Fruit fly (Drosophila melanogaster) whole organism, embryonic: ENCODE results near the gene CG13667.

ENCODE experiments used
- ATbp ChIP-seq: fragments of 200-800 bp; sonication (Bioruptor generic); optimal IDR thresholded peaks from 2 replicates; lab custom pipeline; 2017; ENCODE audit warnings: missing biosample characterization, mild to moderate bottlenecking, missing genetic modification characterization, missing genetic modification reagents
- Abd-B ChIP-seq: fragments of 200-800 bp; sonication (Bioruptor generic); optimal IDR thresholded peaks from 2 replicates; lab custom pipeline; 2018; ENCODE audit warnings: missing biosample characterization, mild to moderate bottlenecking, missing genetic modification characterization, moderate library complexity
- Antp ChIP-seq: fragments of 200-800 bp; sonication (Bioruptor generic); optimal IDR thresholded peaks from 3 replicates; lab custom pipeline; 2016; ENCODE audit warnings: missing biosample characterization, missing genetic modification characterization
- CG11085 ChIP-seq: fragments of 200-800 bp; sonication (Bioruptor generic); IDR thresholded peaks from 2 replicates; pipeline ENCODE4 v1.3.6; 2022; ENCODE audit warnings: missing biosample characterization, missing genetic modification characterization
- CG11560 ChIP-seq: fragments of 200-800 bp; sonication (Bioruptor generic); IDR thresholded peaks from 3 replicates; pipeline ENCODE4 v1.3.6; 2022; ENCODE audit warnings: missing biosample characterization, missing genetic modification characterization
- CG11696 ChIP-seq: fragments of 200-800 bp; sonication (Bioruptor generic); IDR thresholded peaks from 2 replicates; pipeline ENCODE4 v1.3.6; 2022; ENCODE audit warnings: missing biosample characterization, missing genetic modification characterization
- CG12391 ChIP-seq: fragments of 200-800 bp; sonication (Bioruptor generic); optimal IDR thresholded peaks from 3 replicates; lab custom pipeline; 2018; ENCODE audit warnings: missing biosample characterization, mild to moderate bottlenecking, missing genetic modification characterization, moderate library complexity
- CG14050 ChIP-seq: fragments of 200-800 bp; sonication (Bioruptor generic); IDR thresholded peaks from 3 replicates; pipeline ENCODE4 v1.3.6; 2022; ENCODE audit warnings: missing biosample characterization, missing genetic modification characterization
- CG15269 ChIP-seq: fragments of 200-800 bp; sonication (Bioruptor generic); optimal IDR thresholded peaks from 2 replicates; lab custom pipeline; 2018; ENCODE audit warnings: missing biosample characterization, mild to moderate bottlenecking, missing genetic modification characterization, moderate library complexity
- CG16863 ChIP-seq: fragments of 200-800 bp; sonication (Bioruptor generic); optimal IDR thresholded peaks from 3 replicates; lab custom pipeline; 2016; ENCODE audit warnings: missing biosample characterization, missing genetic modification characterization
- CG17186 ChIP-seq: fragments of 200-800 bp; sonication (Bioruptor generic); optimal IDR thresholded peaks from 3 replicates; lab custom pipeline; 2017; ENCODE audit warnings: missing biosample characterization, missing genetic modification reagents, missing genetic modification characterization
- CG17612 ChIP-seq: fragments of 200-800 bp; sonication (Bioruptor generic); IDR thresholded peaks from 2 replicates; pipeline ENCODE4 v1.3.6; 2022; ENCODE audit warnings: missing biosample characterization, missing genetic modification characterization
- CG2712 ChIP-seq: fragments of 200-800 bp; optimal IDR thresholded peaks from 3 replicates; lab custom pipeline; 2019; ENCODE audit warnings: missing biosample characterization, mild to moderate bottlenecking, missing genetic modification characterization, moderate library complexity
- CG33213 ChIP-seq: fragments of 200-800 bp; sonication (Bioruptor generic); optimal IDR thresholded peaks from 3 replicates; lab custom pipeline; 2016; ENCODE audit warnings: missing biosample characterization, missing genetic modification characterization
- CG4328 ChIP-seq: fragments of 200-800 bp; sonication (Bioruptor generic); optimal IDR thresholded peaks from 3 replicates; lab custom pipeline; 2017; ENCODE audit warnings: missing biosample characterization, missing genetic modification reagents, missing genetic modification characterization
- CG4854 ChIP-seq: fragments of 200-800 bp; sonication (Bioruptor generic); optimal IDR thresholded peaks from 2 replicates; lab custom pipeline; 2016; ENCODE audit warnings: missing biosample characterization, missing genetic modification characterization, inconsistent platforms
- CG5245 ChIP-seq: fragments of 200-800 bp; sonication (Bioruptor generic); optimal IDR thresholded peaks from 3 replicates; lab custom pipeline; 2016; ENCODE audit warnings: missing biosample characterization, missing genetic modification characterization
- CG6254 ChIP-seq: fragments of 200-800 bp; sonication (Bioruptor generic); optimal IDR thresholded peaks from 3 replicates; lab custom pipeline; 2017; ENCODE audit warnings: mild to moderate bottlenecking, missing biosample characterization, missing genetic modification reagents, missing genetic modification characterization
- CG9797 ChIP-seq: fragments of 200-800 bp; sonication (Bioruptor generic); optimal IDR thresholded peaks from 3 replicates; lab custom pipeline; 2018; ENCODE audit warnings: missing biosample characterization, mild to moderate bottlenecking, missing genetic modification characterization
- CHES-1-like ChIP-seq: fragments of 200-800 bp; sonication (Bioruptor generic); optimal IDR thresholded peaks from 2 replicates; lab custom pipeline; 2016; ENCODE audit warnings: missing biosample characterization, missing genetic modification characterization
- CrebB ChIP-seq: fragments of 200-800 bp; sonication (Bioruptor generic); optimal IDR thresholded peaks from 3 replicates; lab custom pipeline; 2018; ENCODE audit warnings: missing biosample characterization, mild to moderate bottlenecking, missing genetic modification characterization
- D19A ChIP-seq: fragments of 200-800 bp; optimal IDR thresholded peaks from 3 replicates; lab custom pipeline; 2019; ENCODE audit warnings: missing biosample characterization, mild to moderate bottlenecking, missing genetic modification characterization, moderate library complexity
- D19B ChIP-seq: fragments of 200-800 bp; sonication (Bioruptor generic); optimal IDR thresholded peaks from 2 replicates; lab custom pipeline; 2017; ENCODE audit warnings: missing biosample characterization, mild to moderate bottlenecking, missing genetic modification characterization
- Dp ChIP-seq: fragments of 200-800 bp; sonication (Bioruptor generic); optimal IDR thresholded peaks from 2 replicates; lab custom pipeline; 2018; ENCODE audit warnings: missing biosample characterization, mild to moderate bottlenecking, missing genetic modification characterization, moderate library complexity
- Drgx ChIP-seq: fragments of 200-800 bp; sonication (Bioruptor generic); IDR thresholded peaks from 2 replicates; pipeline ENCODE4 v1.3.6; 2022; ENCODE audit warnings: missing biosample characterization, missing genetic modification characterization
- Ets65A ChIP-seq: fragments of 200-800 bp; sonication (Bioruptor generic); peaks from one replicate; lab custom pipeline; 2016; ENCODE audit warnings: missing biosample characterization, missing genetic modification characterization
- Fer3 ChIP-seq: fragments of 200-800 bp; sonication (Bioruptor generic); optimal IDR thresholded peaks from 2 replicates; lab custom pipeline; 2018; ENCODE audit warnings: missing biosample characterization, mild to moderate bottlenecking, missing genetic modification characterization, moderate library complexity
- H15 ChIP-seq: fragments of 200-800 bp; sonication (Bioruptor generic); IDR thresholded peaks from 3 replicates; pipeline ENCODE4 v1.3.6; 2022; ENCODE audit warnings: missing biosample characterization, missing genetic modification characterization
- HLH3B ChIP-seq: fragments of 200-800 bp; sonication (Bioruptor generic); IDR thresholded peaks from 2 replicates; pipeline ENCODE4 v1.3.6; 2022; ENCODE audit warnings: missing biosample characterization, missing genetic modification characterization
- HmgZ ChIP-seq: fragments of 200-800 bp; sonication (Bioruptor generic); optimal IDR thresholded peaks from 2 replicates; lab custom pipeline; 2018; ENCODE audit warnings: missing biosample characterization, mild to moderate bottlenecking, missing genetic modification characterization
- Lpt ChIP-seq: fragments of >200 bp; optimal IDR thresholded peaks from 2 replicates; lab custom pipeline; 2018; ENCODE audit warnings: missing biosample characterization, missing genetic modification characterization
- PHDP ChIP-seq: fragments of 200-800 bp; sonication (Bioruptor generic); optimal IDR thresholded peaks from 3 replicates; lab custom pipeline; 2018; ENCODE audit warnings: missing biosample characterization, mild to moderate bottlenecking, missing genetic modification characterization, moderate library complexity
- Scr ChIP-seq: fragments of 200-800 bp; sonication (Bioruptor generic); IDR thresholded peaks from 2 replicates; pipeline ENCODE4 v1.3.6; 2022; ENCODE audit warnings: missing biosample characterization, missing genetic modification characterization; ENCODE audit not compliant: partially characterized antibody
- ab ChIP-seq: fragments of 200-800 bp; sonication (Bioruptor generic); optimal IDR thresholded peaks from 2 replicates; lab custom pipeline; 2016; ENCODE audit warnings: missing biosample characterization, missing genetic modification characterization
- ato ChIP-seq: fragments of 200-800 bp; sonication (Bioruptor generic); IDR thresholded peaks from 2 replicates; pipeline ENCODE4 v1.3.6; 2022; ENCODE audit warnings: missing biosample characterization, missing genetic modification characterization; ENCODE audit not compliant: partially characterized antibody
- az2 ChIP-seq: fragments of 200-800 bp; sonication (Bioruptor generic); optimal IDR thresholded peaks from 3 replicates; lab custom pipeline; 2016; ENCODE audit warnings: missing biosample characterization, missing genetic modification characterization
- en ChIP-seq: fragments of 200-800 bp; sonication (Bioruptor generic); optimal IDR thresholded peaks from 2 replicates; lab custom pipeline; 2016; ENCODE audit warnings: missing biosample characterization, missing genetic modification characterization
- eve ChIP-seq, 2 experiments: fragments of >200 bp; optimal IDR thresholded peaks; 2 replicates each; lab custom pipeline; 2017; ENCODE audit warnings: missing biosample characterization in 2 of 2, missing genetic modification characterization in 2 of 2
- fd3F ChIP-seq: fragments of 200-800 bp; sonication (Bioruptor generic); optimal IDR thresholded peaks from 2 replicates; lab custom pipeline; 2018; ENCODE audit warnings: missing biosample characterization, mild to moderate bottlenecking, missing genetic modification characterization, moderate library complexity
- gcm ChIP-seq: fragments of 200-800 bp; sonication (Bioruptor generic); optimal IDR thresholded peaks from 2 replicates; lab custom pipeline; 2019; ENCODE audit warnings: missing biosample characterization, mild to moderate bottlenecking, missing genetic modification characterization, moderate library complexity
- ham ChIP-seq: fragments of 200-800 bp; sonication (Bioruptor generic); IDR thresholded peaks from 2 replicates; pipeline ENCODE4 v1.3.6; 2022; ENCODE audit warnings: missing biosample characterization, missing genetic modification characterization
- klu ChIP-seq: fragments of 200-800 bp; sonication (Bioruptor generic); IDR thresholded peaks from 2 replicates; pipeline ENCODE4 v1.3.6; 2022; ENCODE audit warnings: missing biosample characterization, missing genetic modification characterization
- lilli ChIP-seq: fragments of 200-800 bp; sonication (Bioruptor generic); optimal IDR thresholded peaks from 3 replicates; lab custom pipeline; 2016; ENCODE audit warnings: missing biosample characterization, missing genetic modification characterization
- lmd ChIP-seq: fragments of 200-800 bp; sonication (Bioruptor generic); IDR thresholded peaks from 2 replicates; pipeline ENCODE4 v1.3.6; 2022; ENCODE audit warnings: missing biosample characterization, missing genetic modification characterization
- lola ChIP-seq, 3 experiments: fragments of >200 bp in 2 of 3; fragments of 200-800 bp in 1 of 3; sonication (Bioruptor generic) in 1 of 3; optimal IDR thresholded peaks; 2 replicates each; lab custom pipeline; 2017 to 2019; ENCODE audit warnings: missing biosample characterization in 3 of 3, missing genetic modification characterization in 3 of 3, mild to moderate bottlenecking in 1 of 3, moderate library complexity in 1 of 3
- oc ChIP-seq: fragments of 200-800 bp; sonication (Bioruptor generic); optimal IDR thresholded peaks from 2 replicates; lab custom pipeline; 2018; ENCODE audit warnings: missing biosample characterization, mild to moderate bottlenecking, missing genetic modification characterization, moderate library complexity
- shn ChIP-seq: fragments of 200-800 bp; sonication (Bioruptor generic); optimal IDR thresholded peaks from 3 replicates; lab custom pipeline; 2016; ENCODE audit warnings: missing biosample characterization, missing genetic modification characterization
- sna ChIP-seq: fragments of 200-800 bp; sonication (Bioruptor generic); IDR thresholded peaks from 2 replicates; pipeline ENCODE4 v1.3.6; 2022; ENCODE audit warnings: missing biosample characterization, missing genetic modification characterization; ENCODE audit not compliant: partially characterized antibody
- ttk ChIP-seq: fragments of 200-800 bp; sonication (Bioruptor generic); IDR thresholded peaks from 2 replicates; pipeline ENCODE4 v2.1.2; 2022; ENCODE audit warnings: missing biosample characterization, missing genetic modification characterization
- unc-4 ChIP-seq: fragments of 200-800 bp; sonication (Bioruptor generic); IDR thresholded peaks from 2 replicates; pipeline ENCODE4 v1.3.6; 2022; ENCODE audit warnings: missing biosample characterization, missing genetic modification characterization; ENCODE audit not compliant: partially characterized antibody

Gene CG13667

DNA sequence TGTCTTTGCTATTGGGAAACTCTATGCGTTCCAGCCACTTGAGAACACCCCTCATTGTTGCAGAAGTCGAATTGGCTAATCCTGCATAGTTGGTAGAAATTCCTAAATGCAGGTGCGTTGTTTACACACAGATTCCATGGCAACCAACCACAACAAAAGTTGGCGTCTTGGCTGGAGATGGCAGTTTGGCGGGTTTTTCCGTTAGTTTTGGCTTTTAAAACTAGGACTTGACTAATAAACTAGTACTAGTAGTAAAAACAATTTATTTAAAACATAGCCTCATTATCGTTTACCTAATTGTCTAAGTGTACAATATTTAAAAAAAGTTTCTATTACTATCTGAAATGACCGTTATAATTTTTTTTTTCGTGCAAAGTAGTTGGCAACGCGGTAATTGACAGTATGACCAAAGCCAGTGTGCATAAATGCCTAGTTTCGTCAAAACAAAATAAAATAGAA lies 6.2 kb downstream of the CG13667 start, which contains the start of gene Exo70 (continued):
- TF ChIP-seq lilli (no peak), CG16863 (GFP tag; lab: Kevin White, UChicago) (no peak), HLH3B (GFP tag; lab: Robert Waterston, UW) (no peak), CHES-1-like (GFP tag; lab: Kevin White, UChicago) (peak; percentile 49), Lpt (GFP tag; lab: Kevin White, UChicago) (no peak), ttk (GFP tag; lab: Robert Waterston, UW) (no peak), CrebB (no peak), CG15269 (tag; lab: Kevin White, UChicago) (no peak), ab (GFP tag; lab: Kevin White, UChicago) (no peak), CG9797 (GFP tag; lab: Kevin White, UChicago) (peak; percentile 63), CG14050 (GFP tag; lab: Robert Waterston, UW) (no peak), CG6254 (GFP tag; lab: Kevin White, UChicago) (no peak), Drgx (GFP tag; lab: Robert Waterston, UW) (no peak), oc (tag; lab: Kevin White, UChicago) (no peak), sna (GFP tag; lab: Robert Waterston, UW) (no peak), Abd-B (GFP tag; lab: Kevin White, UChicago) (peak; percentile 17), Fer3 (tag; lab: Kevin White, UChicago) (no peak), lola (GFP tag; optimal IDR thresholded peaks at IDR 0.05; lab: Kevin White, UChicago) (no peak), H15 (no peak), eve (GFP tag; optimal IDR thresholded peaks at IDR 0.05; lab: Kevin White, UChicago) (no peak), D19B (no peak), unc-4 (GFP tag; lab: Robert Waterston, UW) (no peak), en (GFP tag; lab: Kevin White, UChicago) (no peak), klu (GFP tag; lab: Robert Waterston, UW) (no peak), gcm (GFP tag; lab: Kevin White, UChicago) (no peak), CG11560 (tag; lab: Robert Waterston, UW) (no peak), Antp (GFP tag; lab: Kevin White, UChicago) (peak; percentile 13), ato (GFP tag; lab: Robert Waterston, UW) (no peak), PHDP (no peak), fd3F (GFP tag; lab: Kevin White, UChicago) (peak; percentile 19), CG12391 (tag; lab: Kevin White, UChicago) (peak; percentile 41), Dp (GFP tag; lab: Kevin White, UChicago) (peak; percentile 2), CG17612 (no peak), CG4854 (GFP tag; lab: Kevin White, UChicago) (peak; percentile 92), az2 (GFP tag; lab: Kevin White, UChicago) (no peak), ham (GFP tag; lab: Robert Waterston, UW) (no peak)
- TF ChIP-seq, all 482 proteins: peak for 63

dm6 chr3L:8412725-8413124 lies 7.5 kb downstream of the CG13667 start, which contains the start of the genes Oseg1 and mtrm:
TSS of gene Oseg1 (minus strand) at chr3L:8412825.
TSS of gene mtrm (plus strand) at chr3L:8413012.
- TF ChIP-seq CG17186 (GFP tag; lab: Kevin White, UChicago) (no peak), Ets65A (GFP tag; lab: Kevin White, UChicago) (peak; percentile 30)
- TF ChIP-seq, all 482 proteins: peak for 1

DNA sequence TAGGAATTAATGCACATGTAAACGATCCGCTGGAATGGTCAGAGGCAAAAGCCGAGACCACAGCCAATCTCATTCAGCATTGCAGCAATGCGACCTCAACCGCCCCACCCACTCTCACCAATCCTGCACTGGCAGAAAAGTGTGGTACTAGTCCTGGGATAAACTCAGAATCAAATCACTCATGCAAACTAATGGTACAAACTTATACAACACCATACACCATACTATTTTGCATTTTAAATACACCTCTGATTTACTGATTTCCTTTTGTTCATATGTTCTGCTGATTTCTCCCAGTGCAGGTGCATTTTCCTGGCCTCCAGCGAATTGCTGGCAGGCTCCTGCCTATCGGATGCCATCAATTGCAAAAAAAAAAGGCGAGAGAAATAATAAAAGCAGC lies 13.7 kb downstream of the CG13667 start:
- TF ChIP-seq CG33213 (GFP tag; lab: Kevin White, UChicago), result no peak
- TF ChIP-seq ATbp (GFP tag; lab: Kevin White, UChicago), result peak; percentile 54
- no peak for TF ChIP-seq Scr (GFP tag; lab: Robert Waterston, UW)
- TF ChIP-seq CG4328, result no peak
- peak; percentile 32 for TF ChIP-seq CG2712 (tag; lab: Kevin White, UChicago)
- TF ChIP-seq lmd (GFP tag; lab: Robert Waterston, UW), result peak; percentile 43
- TF ChIP-seq CG11696, result no peak
- no peak for TF ChIP-seq HmgZ (tag; lab: Kevin White, UChicago)
- no peak for TF ChIP-seq D19A (tag; lab: Kevin White, UChicago)
- no peak for TF ChIP-seq CG5245 (GFP tag; lab: Kevin White, UChicago)
- no peak for TF ChIP-seq CG11085 (GFP tag; lab: Robert Waterston, UW)
- TF ChIP-seq shn (GFP tag; lab: Kevin White, UChicago), result no peak
